Worm (Caenorhabditis elegans) whole organism, L3 larva: ENCODE results near the gene csp-1.

Experiments
- ceh-28 ChIP-seq: fragments of 150-350 bp; optimal IDR thresholded peaks from 2 replicates; lab custom pipeline; 2014; ENCODE audit warnings: missing biosample characterization, missing genetic modification reagents, missing genetic modification characterization
- ceh-82 ChIP-seq: fragments of 150-350 bp; optimal IDR thresholded peaks from 2 replicates; lab custom pipeline; 2014; ENCODE audit warnings: missing biosample characterization, missing genetic modification characterization
- elt-1 ChIP-seq: fragments of 150-350 bp; optimal IDR thresholded peaks from 2 replicates; lab custom pipeline; 2014; ENCODE audit warnings: missing biosample characterization, missing genetic modification characterization
- elt-3 ChIP-seq, 3 experiments: fragments of 150-350 bp in 1 of 3; sonication (generic microtip) in 2 of 3; optimal IDR thresholded peaks; 2 replicates in 2 of 3; 4 replicates in 1 of 3; lab custom pipeline; 2014 to 2017; ENCODE audit warnings: missing biosample characterization in 3 of 3, missing genetic modification characterization in 3 of 3
- fkh-10 ChIP-seq: sonication (generic microtip); optimal IDR thresholded peaks from 2 replicates; lab custom pipeline; 2017; ENCODE audit warnings: missing biosample characterization, missing genetic modification reagents, missing genetic modification characterization
- mdl-1 ChIP-seq: fragments of 150-350 bp; optimal IDR thresholded peaks from 2 replicates; lab custom pipeline; 2014; ENCODE audit warnings: missing biosample characterization, missing genetic modification characterization
- nhr-11 ChIP-seq: fragments of 150-350 bp; optimal IDR thresholded peaks from 2 replicates; lab custom pipeline; 2014; ENCODE audit warnings: missing biosample characterization, missing genetic modification characterization
- nhr-237 ChIP-seq: fragments of 150-350 bp; optimal IDR thresholded peaks from 2 replicates; lab custom pipeline; 2014; ENCODE audit warnings: missing biosample characterization, missing genetic modification characterization
- pha-4 ChIP-seq: fragments of 150-350 bp; optimal IDR thresholded peaks from 2 replicates; lab custom pipeline; 2014; ENCODE audit warnings: missing biosample characterization, missing genetic modification reagents, missing genetic modification characterization

DNA sequence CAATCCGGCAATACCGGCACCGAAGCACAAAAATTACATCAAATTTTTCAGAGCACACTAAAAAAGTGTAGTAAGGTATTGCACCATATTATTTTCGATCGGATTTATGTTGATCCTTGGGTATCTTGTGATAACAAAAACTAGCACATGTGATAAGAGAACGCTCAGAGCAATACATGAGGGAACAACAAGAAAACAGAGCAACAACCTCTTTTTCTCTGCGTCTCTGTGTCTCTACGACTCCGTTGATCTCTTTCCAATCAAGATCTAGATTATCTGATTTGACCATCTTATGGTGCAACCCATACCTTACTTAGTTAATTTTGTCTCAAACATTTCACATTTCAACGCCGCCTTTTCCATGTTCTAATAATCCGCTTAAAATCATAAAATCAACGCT, 31.2 kb downstream of the csp-1 start, which contains the start of gene tag-10:
- TF ChIP-seq pha-4 (no peak), nhr-237 (tag; lab: Kevin White, UChicago) (no peak), fkh-10 (no peak), nhr-11 (tag; lab: Kevin White, UChicago) (no peak), elt-3 (tag; optimal IDR thresholded peaks at IDR 0.05; lab: Kevin White, UChicago) (no peak), ceh-28 (tag; lab: Kevin White, UChicago) (no peak), mdl-1 (tag; lab: Kevin White, UChicago) (no peak), ceh-82 (tag; lab: Kevin White, UChicago) (no peak), elt-1 (tag; lab: Kevin White, UChicago) (peak; percentile 81)
